Worm (Caenorhabditis elegans) whole organism, L3 larva: ENCODE results near the gene mrp-4.

Experiments
- R02D3.7 ChIP-seq: fragments of 150-350 bp; optimal IDR thresholded peaks from 2 replicates; lab custom pipeline; 2014; ENCODE audit warnings: missing biosample characterization, missing genetic modification characterization
- ZK546.5 ChIP-seq: sonication (generic microtip); optimal IDR thresholded peaks from 2 replicates; lab custom pipeline; 2017; ENCODE audit warnings: missing biosample characterization, missing genetic modification characterization
- aly-2 ChIP-seq: fragments of 150-350 bp; optimal IDR thresholded peaks from 2 replicates; lab custom pipeline; 2014; ENCODE audit warnings: missing biosample characterization, missing genetic modification characterization
- ceh-16 ChIP-seq: sonication (generic microtip); optimal IDR thresholded peaks from 2 replicates; lab custom pipeline; 2017; ENCODE audit warnings: missing biosample characterization, missing genetic modification characterization
- ceh-9 ChIP-seq: sonication (generic microtip); optimal IDR thresholded peaks from 2 replicates; lab custom pipeline; 2018; ENCODE audit warnings: missing biosample characterization, missing genetic modification characterization
- daf-12 ChIP-seq: fragments of 150-350 bp; optimal IDR thresholded peaks from 2 replicates; lab custom pipeline; 2014; ENCODE audit warnings: missing biosample characterization, missing genetic modification reagents, missing genetic modification characterization
- egl-27 ChIP-seq: sonication (generic microtip); optimal IDR thresholded peaks from 4 replicates; lab custom pipeline; 2017; ENCODE audit warnings: missing biosample characterization, missing genetic modification reagents, missing genetic modification characterization
- egl-5 ChIP-seq: fragments of 150-350 bp; optimal IDR thresholded peaks from 2 replicates; lab custom pipeline; 2017; ENCODE audit warnings: missing biosample characterization, missing genetic modification reagents, missing genetic modification characterization, inconsistent platforms
- elt-1 ChIP-seq: fragments of 150-350 bp; optimal IDR thresholded peaks from 2 replicates; lab custom pipeline; 2014; ENCODE audit warnings: missing biosample characterization, missing genetic modification characterization
- elt-2 ChIP-seq: sonication (generic microtip); optimal IDR thresholded peaks from 2 replicates; lab custom pipeline; 2016; ENCODE audit warnings: missing genetic modification reagents, mild to moderate bottlenecking, missing genetic modification characterization, missing compliant biosample characterization
- elt-3 ChIP-seq, 3 experiments: fragments of 150-350 bp in 1 of 3; sonication (generic microtip) in 2 of 3; optimal IDR thresholded peaks; 2 replicates in 2 of 3; 4 replicates in 1 of 3; lab custom pipeline; 2014 to 2017; ENCODE audit warnings: missing biosample characterization in 3 of 3, missing genetic modification characterization in 3 of 3
- eor-1 ChIP-seq, 2 experiments: fragments of 150-350 bp; optimal IDR thresholded peaks; 2 replicates each; lab custom pipeline; 2014 to 2018; ENCODE audit warnings: missing biosample characterization in 2 of 2, missing genetic modification characterization in 2 of 2
- fkh-10 ChIP-seq: sonication (generic microtip); optimal IDR thresholded peaks from 2 replicates; lab custom pipeline; 2017; ENCODE audit warnings: missing biosample characterization, missing genetic modification reagents, missing genetic modification characterization
- fkh-2 ChIP-seq: fragments of 150-350 bp; optimal IDR thresholded peaks from 2 replicates; lab custom pipeline; 2014; ENCODE audit warnings: missing biosample characterization, missing genetic modification reagents, missing genetic modification characterization
- fos-1 ChIP-seq: fragments of 150-350 bp; optimal IDR thresholded peaks from 2 replicates; lab custom pipeline; 2014; ENCODE audit warnings: missing biosample characterization, missing genetic modification characterization
- lin-15B ChIP-seq: fragments of 150-350 bp; optimal IDR thresholded peaks from 2 replicates; lab custom pipeline; 2014; ENCODE audit warnings: missing biosample characterization, missing genetic modification characterization
- lin-39 ChIP-seq: fragments of 150-350 bp; optimal IDR thresholded peaks from 2 replicates; lab custom pipeline; 2018; ENCODE audit warnings: missing biosample characterization, missing genetic modification reagents, missing genetic modification characterization
- lsy-12 ChIP-seq: sonication (generic microtip); optimal IDR thresholded peaks from 2 replicates; lab custom pipeline; 2016; ENCODE audit warnings: mild to moderate bottlenecking, missing genetic modification characterization, missing compliant biosample characterization
- mdl-1 ChIP-seq: fragments of 150-350 bp; optimal IDR thresholded peaks from 2 replicates; lab custom pipeline; 2014; ENCODE audit warnings: missing biosample characterization, missing genetic modification characterization
- mml-1 ChIP-seq: fragments of 150-350 bp; sonication (generic microtip); optimal IDR thresholded peaks from 3 replicates; lab custom pipeline; 2014; ENCODE audit warnings: missing biosample characterization, missing genetic modification characterization
- nhr-11 ChIP-seq: fragments of 150-350 bp; optimal IDR thresholded peaks from 2 replicates; lab custom pipeline; 2014; ENCODE audit warnings: missing biosample characterization, missing genetic modification characterization
- nhr-12 ChIP-seq: fragments of 150-350 bp; optimal IDR thresholded peaks from 2 replicates; lab custom pipeline; 2014; ENCODE audit warnings: missing biosample characterization, missing genetic modification characterization
- nhr-25 ChIP-seq: sonication (generic microtip); optimal IDR thresholded peaks from 2 replicates; lab custom pipeline; 2017; ENCODE audit warnings: missing biosample characterization, missing genetic modification characterization
- nhr-43 ChIP-seq: sonication (generic microtip); optimal IDR thresholded peaks from 2 replicates; lab custom pipeline; 2016; ENCODE audit warnings: mild to moderate bottlenecking, missing genetic modification characterization, missing compliant biosample characterization; ENCODE audit not compliant: poor library complexity, severe bottlenecking
- nhr-76 ChIP-seq: fragments of 150-350 bp; sonication (generic microtip); optimal IDR thresholded peaks from 5 replicates; lab custom pipeline; 2014; ENCODE audit warnings: missing biosample characterization, missing genetic modification characterization
- nhr-77 ChIP-seq: fragments of 150-350 bp; optimal IDR thresholded peaks from 2 replicates; lab custom pipeline; 2014; ENCODE audit warnings: missing biosample characterization, missing genetic modification characterization
- pha-4 ChIP-seq: fragments of 150-350 bp; optimal IDR thresholded peaks from 2 replicates; lab custom pipeline; 2014; ENCODE audit warnings: missing biosample characterization, missing genetic modification reagents, missing genetic modification characterization
- pqm-1 ChIP-seq: fragments of 150-350 bp; optimal IDR thresholded peaks from 2 replicates; lab custom pipeline; 2017; ENCODE audit warnings: missing biosample characterization, missing genetic modification characterization, inconsistent platforms
- sea-2 ChIP-seq: fragments of 150-350 bp; sonication (generic microtip); optimal IDR thresholded peaks from 4 replicates; lab custom pipeline; 2014; ENCODE audit warnings: missing biosample characterization, missing genetic modification reagents, missing genetic modification characterization
- snpc-4 ChIP-seq: fragments of 150-350 bp; optimal IDR thresholded peaks from 2 replicates; lab custom pipeline; 2014; ENCODE audit warnings: missing biosample characterization, missing genetic modification characterization
- tbx-2 ChIP-seq: sonication (generic microtip); optimal IDR thresholded peaks from 2 replicates; lab custom pipeline; 2016; ENCODE audit warnings: mild to moderate bottlenecking, missing genetic modification characterization, missing compliant biosample characterization
- unc-39 ChIP-seq: sonication (generic microtip); optimal IDR thresholded peaks from 4 replicates; lab custom pipeline; 2017; ENCODE audit warnings: missing biosample characterization, missing genetic modification characterization
- unc-62 ChIP-seq: fragments of 150-350 bp; sonication (generic microtip); optimal IDR thresholded peaks from 4 replicates; lab custom pipeline; 2014; ENCODE audit warnings: missing biosample characterization, missing genetic modification reagents, missing genetic modification characterization
- zag-1 ChIP-seq: fragments of 150-350 bp; optimal IDR thresholded peaks from 2 replicates; lab custom pipeline; 2014; ENCODE audit warnings: missing biosample characterization, missing genetic modification characterization
- ztf-11 ChIP-seq: fragments of 150-350 bp; optimal IDR thresholded peaks from 2 replicates; lab custom pipeline; 2014; ENCODE audit warnings: missing biosample characterization, missing genetic modification characterization

The mrp-4 gene

ce11 chrX:9877117-9877516, 7.0 kb upstream of the mrp-4 start, which contains the start of gene R07B1.9:
TSS of gene R07B1.9 (plus strand) at chrX:9877417.
- TF ChIP-seq fkh-10 (no peak), elt-3 (tag; optimal IDR thresholded peaks at IDR 0.05; lab: Kevin White, UChicago) (no peak), lin-15B (no peak), egl-5 (tag; lab: Kevin White, UChicago) (no peak), pha-4 (tag; lab: Kevin White, UChicago) (no peak), ceh-16 (no peak), sea-2 (GFP tag; lab: Kevin White, UChicago) (no peak), ztf-11 (tag; lab: Kevin White, UChicago) (no peak), unc-39 (tag; lab: Kevin White, UChicago) (no peak), lin-39 (no peak), egl-27 (no peak), nhr-25 (tag; lab: Kevin White, UChicago) (no peak), snpc-4 (tag; lab: Kevin White, UChicago) (no peak), mdl-1 (tag; lab: Kevin White, UChicago) (no peak)
- TF ChIP-seq, all 47 proteins: peak for 0

- no peak for TF ChIP-seq fos-1 (tag; lab: Kevin White, UChicago)
- TF ChIP-seq lsy-12 (tag; lab: Kevin White, UChicago): no peak
- no peak for TF ChIP-seq elt-2
- TF ChIP-seq snpc-4 (tag; lab: Kevin White, UChicago): no peak
- TF ChIP-seq egl-5 (tag; lab: Kevin White, UChicago): no peak
- TF ChIP-seq ceh-16: no peak
- no peak for TF ChIP-seq nhr-43 (tag; lab: Kevin White, UChicago)
- no peak for TF ChIP-seq aly-2 (tag; lab: Kevin White, UChicago)
- no peak for TF ChIP-seq ZK546.5 (tag; lab: Kevin White, UChicago)
- TF ChIP-seq R02D3.7: no peak
- TF ChIP-seq sea-2 (GFP tag; lab: Kevin White, UChicago): no peak
- TF ChIP-seq daf-12: no peak
Observed at ce11 chrX:9882112-9882511, 2.0 kb upstream of the mrp-4 start, which contains the start of gene glo-1. TSS of gene glo-1 (minus strand) at chrX:9882212.

ce11 chrX:9882572-9882971, 1.5 kb upstream of the mrp-4 start:
- TF ChIP-seq nhr-76 (tag; lab: Kevin White, UChicago) (no peak), elt-2 (peak; percentile 83), fkh-2 (tag; lab: Kevin White, UChicago) (no peak), daf-12 (no peak), zag-1 (no peak), eor-1 (tag; optimal IDR thresholded peaks at IDR 0.05; lab: Kevin White, UChicago) (no peak)
- TF ChIP-seq, all 47 proteins: peak for 1

- TF ChIP-seq tbx-2 (tag; lab: Kevin White, UChicago): no peak
- peak; percentile 25 for TF ChIP-seq pqm-1 (tag; lab: Kevin White, UChicago)
- TF ChIP-seq egl-5 (tag; lab: Kevin White, UChicago): no peak
- TF ChIP-seq fos-1 (tag; lab: Kevin White, UChicago): peak; percentile 21
- no peak for TF ChIP-seq ceh-16
- no peak for TF ChIP-seq elt-3 (tag; optimal IDR thresholded peaks at IDR 0.05; lab: Kevin White, UChicago)
- no peak for TF ChIP-seq fkh-10
- peak; percentile 91 for TF ChIP-seq pha-4 (tag; lab: Kevin White, UChicago)
- TF ChIP-seq elt-2: peak; percentile 57
- no peak for TF ChIP-seq ceh-9 (tag; lab: Kevin White, UChicago)
- TF ChIP-seq fkh-2 (tag; lab: Kevin White, UChicago): no peak
Observed at ce11 chrX:9892323-9892722, 8.2 kb downstream of the mrp-4 start, which contains the start of gene F21G4.1. TSS of gene F21G4.1 (minus strand) at chrX:9892328.

- TF ChIP-seq nhr-25 (tag; lab: Kevin White, UChicago) (peak; percentile 4), aly-2 (tag; lab: Kevin White, UChicago) (no peak)
Observed at ce11 chrX:9893069-9893468, 9.0 kb downstream of the mrp-4 start.

ce11 chrX:9894844-9895243, 10.8 kb downstream of the mrp-4 start, which contains the start of gene F21G4.3:
TSS of gene F21G4.3 (plus strand) at chrX:9895144.
- TF ChIP-seq mml-1 (no peak), nhr-43 (tag; lab: Kevin White, UChicago) (no peak), elt-1 (no peak), lin-15B (no peak), nhr-12 (tag; lab: Kevin White, UChicago) (no peak), tbx-2 (tag; lab: Kevin White, UChicago) (no peak), aly-2 (tag; lab: Kevin White, UChicago) (no peak), egl-27 (no peak), nhr-77 (tag; lab: Kevin White, UChicago) (no peak), unc-62 (no peak), zag-1 (no peak), nhr-11 (tag; lab: Kevin White, UChicago) (no peak)
